Worm (Caenorhabditis elegans): ENCODE data around the gene Y39G8B.1.

DNA sequence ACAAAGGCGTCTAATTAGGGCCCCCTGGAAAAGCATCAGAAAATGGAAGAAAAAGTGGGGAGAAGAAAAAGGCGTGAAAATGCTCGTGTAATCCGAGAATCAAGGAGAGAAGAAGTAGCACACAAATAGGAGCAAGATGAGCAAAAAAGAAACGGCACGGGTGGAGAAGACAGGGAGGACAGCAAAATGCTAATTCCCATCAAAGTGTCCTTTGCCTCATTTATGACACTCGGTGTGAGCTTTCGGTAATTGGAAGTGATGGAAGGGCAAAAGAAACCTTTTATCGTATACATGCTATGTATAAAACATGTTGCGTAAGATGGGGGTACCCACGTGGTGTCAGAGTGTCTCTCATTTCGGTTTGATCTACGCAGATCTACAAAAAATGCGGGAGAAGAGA, 40.1 kb downstream of the Y39G8B.1 start:
- TF ChIP-seq elt-2 (tag; optimal IDR thresholded peaks at IDR 0.05) (no peak), mdl-1 (tag; optimal IDR thresholded peaks at IDR 0.05) (no peak), fos-1 (tag; optimal IDR thresholded peaks at IDR 0.05) (no peak), elt-1 (tag; optimal IDR thresholded peaks at IDR 0.05) (no peak), ZK546.5 (tag; optimal IDR thresholded peaks at IDR 0.05) (no peak), pqm-1 (tag; optimal IDR thresholded peaks at IDR 0.05) (no peak), jun-1 (tag; optimal IDR thresholded peaks at IDR 0.05) (no peak), nhr-11 (tag; optimal IDR thresholded peaks at IDR 0.05) (no peak), nhr-237 (tag; optimal IDR thresholded peaks at IDR 0.05) (no peak), ama-1 (optimal IDR thresholded peaks at IDR 0.05) (no peak), sea-2 (GFP tag; optimal IDR thresholded peaks at IDR 0.05) (no peak)
